Worm (Caenorhabditis elegans): ENCODE results near the gene sulp-8.

sulp-8 gene

DNA sequence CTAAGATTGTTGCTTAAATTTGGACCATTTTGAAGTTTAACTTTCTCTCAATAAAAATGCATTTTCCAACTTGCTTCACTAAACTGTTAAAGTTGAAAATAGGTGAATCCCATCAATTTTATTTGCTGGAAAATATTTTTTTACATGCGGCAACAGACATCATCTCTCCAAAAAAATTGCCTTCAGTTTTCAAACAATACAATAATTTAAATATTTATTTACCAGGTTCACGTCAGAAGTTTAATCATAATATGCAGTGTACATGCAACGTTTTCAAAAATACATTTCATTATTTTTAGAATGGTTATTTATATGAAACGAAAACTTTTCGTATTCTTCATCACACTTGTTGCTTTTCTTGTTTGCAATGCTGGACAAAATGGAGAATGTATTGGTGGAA is 42.5 kb downstream of the sulp-8 start, which contains the start of gene T06E4.5:
Gene T06E4.5, plus strand, starts transcription at position 301 of the 400 bp plus-strand sequence.
- TF ChIP-seq sox-4 (tag; optimal IDR thresholded peaks at IDR 0.05) (no peak), rnt-1 (tag; optimal IDR thresholded peaks at IDR 0.05) (no peak), C38D4.7 (GFP tag; optimal IDR thresholded peaks at IDR 0.05) (no peak), unc-86 (tag; optimal IDR thresholded peaks at IDR 0.05) (no peak), pat-9 (tag; optimal IDR thresholded peaks at IDR 0.05) (no peak)

DNA sequence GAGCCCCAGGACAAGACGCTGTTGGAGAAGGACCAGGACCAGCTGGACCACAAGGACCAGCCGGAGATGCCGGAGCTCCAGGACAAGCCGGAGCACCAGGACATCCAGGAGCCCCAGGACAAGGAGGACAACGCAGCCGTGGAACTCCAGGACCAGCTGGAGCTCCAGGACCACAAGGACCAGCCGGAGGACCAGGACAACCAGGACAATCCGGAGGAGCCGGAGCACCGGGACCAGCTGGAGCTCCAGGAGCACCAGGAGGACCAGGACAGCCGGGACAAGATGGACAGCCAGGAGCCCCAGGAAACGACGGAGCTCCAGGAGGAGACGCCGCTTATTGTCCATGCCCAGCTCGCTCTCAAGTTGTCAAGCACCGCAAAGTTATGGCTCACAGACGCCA is 42.9 kb downstream of the sulp-8 start:
- TF ChIP-seq ceh-48 (tag; optimal IDR thresholded peaks at IDR 0.05) (no peak), K09A11.1 (tag; optimal IDR thresholded peaks at IDR 0.05; ENCODE audit: insufficient read depth) (no peak), ceh-24 (tag; optimal IDR thresholded peaks at IDR 0.05) (no peak), dmd-4 (tag; optimal IDR thresholded peaks at IDR 0.05; ENCODE audit: borderline replicate concordance) (no peak), lim-6 (tag; optimal IDR thresholded peaks at IDR 0.05) (no peak), sox-4 (tag; optimal IDR thresholded peaks at IDR 0.05) (no peak), hlh-30 (tag; optimal IDR thresholded peaks at IDR 0.05; ENCODE audit: insufficient read depth) (no peak), pag-3 (tag; optimal IDR thresholded peaks at IDR 0.05; ENCODE audit: borderline replicate concordance) (no peak), fkh-6 (tag; optimal IDR thresholded peaks at IDR 0.05) (no peak)

- TF ChIP-seq ceh-30 (tag; optimal IDR thresholded peaks at IDR 0.05) = no peak
- TF ChIP-seq syd-9 (tag; optimal IDR thresholded peaks at IDR 0.05) = no peak
- no peak for TF ChIP-seq pag-3 (tag; optimal IDR thresholded peaks at IDR 0.05; ENCODE audit: borderline replicate concordance)
- TF ChIP-seq pros-1 (tag; optimal IDR thresholded peaks at IDR 0.05) = no peak
- TF ChIP-seq ceh-19 (GFP tag; optimal IDR thresholded peaks at IDR 0.05) = no peak
- no peak for TF ChIP-seq ceh-6 (GFP tag; optimal IDR thresholded peaks at IDR 0.05)
- no peak for TF ChIP-seq nhr-232 (tag; optimal IDR thresholded peaks at IDR 0.05)
- no peak for TF ChIP-seq F13H6.1 (tag; optimal IDR thresholded peaks at IDR 0.05)
These were observed 43.8 kb downstream of the sulp-8 start, which contains the start of gene col-146 for ce11 chrV:9629643-9630042. TSS of gene col-146 (plus strand) at chrV:9629943.

DNA sequence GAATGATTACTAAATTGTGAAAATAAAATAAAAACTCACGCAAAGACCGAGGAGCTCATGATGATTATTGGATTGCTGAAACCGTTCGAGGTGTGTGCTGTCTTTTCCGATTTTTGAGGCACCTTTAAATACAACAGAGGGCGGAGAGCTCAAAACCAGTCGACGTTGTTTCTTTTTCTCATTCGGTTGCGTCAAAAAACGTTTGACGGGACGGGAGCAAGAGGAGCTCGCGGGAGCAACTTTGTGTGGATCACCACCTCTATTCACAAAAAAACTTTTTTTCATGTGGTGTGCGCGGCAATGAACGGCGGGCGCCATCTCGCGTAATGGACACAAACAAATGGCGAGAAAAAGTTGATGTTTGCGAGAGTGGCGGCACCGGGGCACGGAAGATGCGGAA is 44.4 kb downstream of the sulp-8 start, which contains the start of gene idpc-3:
Gene idpc-3, minus strand, starts transcription at position 101 of the 400 bp plus-strand sequence.
- TF ChIP-seq hlh-8 (tag; optimal IDR thresholded peaks at IDR 0.05) (no peak), pag-3 (tag; optimal IDR thresholded peaks at IDR 0.05; ENCODE audit: borderline replicate concordance) (no peak), lim-6 (tag; optimal IDR thresholded peaks at IDR 0.05) (no peak), hlh-30 (tag; optimal IDR thresholded peaks at IDR 0.05; ENCODE audit: insufficient read depth) (no peak), pax-1 (tag; optimal IDR thresholded peaks at IDR 0.05) (no peak), ceh-18 (tag; optimal IDR thresholded peaks at IDR 0.05) (no peak), nfya-1 (tag; optimal IDR thresholded peaks at IDR 0.05) (no peak), unc-55 (GFP tag; optimal IDR thresholded peaks at IDR 0.05) (no peak), elt-2 (tag; optimal IDR thresholded peaks at IDR 0.05) (no peak), ref-2 (tag; optimal IDR thresholded peaks at IDR 0.05) (no peak), T23F11.4 (GFP tag; optimal IDR thresholded peaks at IDR 0.05) (no peak)

ce11 chrV:9628603-9629002 is 44.9 kb downstream of the sulp-8 start:
- TF ChIP-seq hlh-6 (tag; optimal IDR thresholded peaks at IDR 0.05) = peak; percentile 46
- no peak for TF ChIP-seq dve-1 (tag; optimal IDR thresholded peaks at IDR 0.05)

DNA sequence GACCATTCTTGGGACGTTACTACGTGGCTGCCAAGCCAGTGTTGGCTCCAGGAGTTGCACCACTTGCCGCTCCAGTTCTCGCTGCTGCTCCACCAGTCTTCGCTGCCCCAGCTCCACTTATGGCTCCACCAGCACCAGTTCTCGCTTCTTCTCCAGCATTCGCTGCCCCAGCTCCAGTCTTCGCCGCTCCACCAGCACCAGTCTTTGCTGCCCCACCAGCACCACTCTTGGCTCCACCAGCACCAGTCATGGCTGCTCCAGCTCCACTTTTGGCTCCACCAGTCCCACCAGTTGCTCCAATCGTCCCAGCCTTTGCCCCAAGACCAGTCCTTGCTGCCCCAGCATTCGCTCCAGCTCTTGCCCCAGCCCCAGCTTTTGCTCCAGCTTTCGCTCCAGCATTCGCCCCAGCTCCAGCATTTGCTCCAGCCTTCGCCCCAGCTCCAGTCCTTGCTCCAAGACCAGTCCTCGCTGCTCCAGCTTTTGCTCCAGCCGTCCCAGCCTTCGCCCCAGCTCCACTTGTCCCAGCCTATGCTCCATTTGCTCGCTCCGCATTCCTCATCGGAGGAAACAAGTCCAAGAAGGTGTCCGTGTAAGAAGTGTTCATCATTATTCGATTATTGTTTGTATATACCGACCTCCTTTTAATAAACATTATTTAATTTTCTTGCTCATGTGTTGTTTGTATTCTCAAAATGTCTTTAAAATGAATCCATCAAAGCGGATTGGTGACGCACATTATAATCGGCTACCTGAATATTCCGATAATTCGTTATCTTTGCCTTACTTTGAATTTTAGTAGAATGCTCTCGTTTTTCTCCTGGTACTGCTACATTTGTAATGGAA is 47.6 kb downstream of the sulp-8 start, which contains the start of gene T06E4.7:
Gene T06E4.7, plus strand, starts transcription at position 793 of the 843 bp plus-strand sequence.
- TF ChIP-seq fkh-6 (tag; optimal IDR thresholded peaks at IDR 0.05) (peak; percentile 4), lim-6 (tag; optimal IDR thresholded peaks at IDR 0.05) (no peak), pag-3 (tag; optimal IDR thresholded peaks at IDR 0.05; ENCODE audit: borderline replicate concordance) (peak; percentile 38), elt-4 (tag; optimal IDR thresholded peaks at IDR 0.05) (peak; percentile 93), hlh-6 (tag; optimal IDR thresholded peaks at IDR 0.05) (peak; percentile 30), pat-9 (tag; optimal IDR thresholded peaks at IDR 0.05) (no peak), npax-4 (tag; optimal IDR thresholded peaks at IDR 0.05) (no peak), ceh-2 (tag; optimal IDR thresholded peaks at IDR 0.05) (peak; percentile 13), mec-3 (tag; optimal IDR thresholded peaks at IDR 0.05; ENCODE audit: borderline replicate concordance) (peak; percentile 45)
